Worm (Caenorhabditis elegans) whole organism, L3 larva: Measurements from ENCODE around the gene alh-8.

Experiments used
- R02D3.7 ChIP-seq: fragments of 150-350 bp; optimal IDR thresholded peaks from 2 replicates; lab custom pipeline; 2014; ENCODE audit warnings: missing biosample characterization, missing genetic modification characterization
- ceh-82 ChIP-seq: fragments of 150-350 bp; optimal IDR thresholded peaks from 2 replicates; lab custom pipeline; 2014; ENCODE audit warnings: missing biosample characterization, missing genetic modification characterization
- ceh-9 ChIP-seq: sonication (generic microtip); optimal IDR thresholded peaks from 2 replicates; lab custom pipeline; 2018; ENCODE audit warnings: missing biosample characterization, missing genetic modification characterization
- daf-12 ChIP-seq: fragments of 150-350 bp; optimal IDR thresholded peaks from 2 replicates; lab custom pipeline; 2014; ENCODE audit warnings: missing biosample characterization, missing genetic modification reagents, missing genetic modification characterization
- egl-5 ChIP-seq: fragments of 150-350 bp; optimal IDR thresholded peaks from 2 replicates; lab custom pipeline; 2017; ENCODE audit warnings: missing biosample characterization, missing genetic modification reagents, missing genetic modification characterization, inconsistent platforms
- elt-2 ChIP-seq: sonication (generic microtip); optimal IDR thresholded peaks from 2 replicates; lab custom pipeline; 2016; ENCODE audit warnings: missing genetic modification reagents, mild to moderate bottlenecking, missing genetic modification characterization, missing compliant biosample characterization
- eor-1 ChIP-seq, 2 experiments: fragments of 150-350 bp; optimal IDR thresholded peaks; 2 replicates each; lab custom pipeline; 2014 to 2018; ENCODE audit warnings: missing biosample characterization in 2 of 2, missing genetic modification characterization in 2 of 2
- fkh-10 ChIP-seq: sonication (generic microtip); optimal IDR thresholded peaks from 2 replicates; lab custom pipeline; 2017; ENCODE audit warnings: missing biosample characterization, missing genetic modification reagents, missing genetic modification characterization
- fkh-2 ChIP-seq: fragments of 150-350 bp; optimal IDR thresholded peaks from 2 replicates; lab custom pipeline; 2014; ENCODE audit warnings: missing biosample characterization, missing genetic modification reagents, missing genetic modification characterization
- jun-1 ChIP-seq: fragments of 150-350 bp; optimal IDR thresholded peaks from 2 replicates; lab custom pipeline; 2014; ENCODE audit warnings: missing biosample characterization, missing genetic modification reagents, missing genetic modification characterization
- lsy-12 ChIP-seq: sonication (generic microtip); optimal IDR thresholded peaks from 2 replicates; lab custom pipeline; 2016; ENCODE audit warnings: mild to moderate bottlenecking, missing genetic modification characterization, missing compliant biosample characterization
- mdl-1 ChIP-seq: fragments of 150-350 bp; optimal IDR thresholded peaks from 2 replicates; lab custom pipeline; 2014; ENCODE audit warnings: missing biosample characterization, missing genetic modification characterization
- mml-1 ChIP-seq: fragments of 150-350 bp; sonication (generic microtip); optimal IDR thresholded peaks from 3 replicates; lab custom pipeline; 2014; ENCODE audit warnings: missing biosample characterization, missing genetic modification characterization
- nfya-1 ChIP-seq: sonication (generic microtip); optimal IDR thresholded peaks from 2 replicates; lab custom pipeline; 2017; ENCODE audit warnings: missing genetic modification characterization, mild to moderate bottlenecking, missing compliant biosample characterization, antibody characterized with exemption, moderate library complexity; ENCODE audit not compliant: insufficient read depth
- nhr-11 ChIP-seq: fragments of 150-350 bp; optimal IDR thresholded peaks from 2 replicates; lab custom pipeline; 2014; ENCODE audit warnings: missing biosample characterization, missing genetic modification characterization
- nhr-12 ChIP-seq: fragments of 150-350 bp; optimal IDR thresholded peaks from 2 replicates; lab custom pipeline; 2014; ENCODE audit warnings: missing biosample characterization, missing genetic modification characterization
- nhr-23 ChIP-seq: fragments of 150-350 bp; optimal IDR thresholded peaks from 2 replicates; lab custom pipeline; 2014; ENCODE audit warnings: missing biosample characterization, missing genetic modification reagents, missing genetic modification characterization
- nhr-237 ChIP-seq: fragments of 150-350 bp; optimal IDR thresholded peaks from 2 replicates; lab custom pipeline; 2014; ENCODE audit warnings: missing biosample characterization, missing genetic modification characterization
- nhr-25 ChIP-seq: sonication (generic microtip); optimal IDR thresholded peaks from 2 replicates; lab custom pipeline; 2017; ENCODE audit warnings: missing biosample characterization, missing genetic modification characterization
- nhr-28 ChIP-seq: fragments of 150-350 bp; optimal IDR thresholded peaks from 2 replicates; lab custom pipeline; 2014; ENCODE audit warnings: missing biosample characterization, missing genetic modification characterization
- nhr-43 ChIP-seq: sonication (generic microtip); optimal IDR thresholded peaks from 2 replicates; lab custom pipeline; 2016; ENCODE audit warnings: mild to moderate bottlenecking, missing genetic modification characterization, missing compliant biosample characterization; ENCODE audit not compliant: poor library complexity, severe bottlenecking
- nhr-67 ChIP-seq: fragments of 150-350 bp; optimal IDR thresholded peaks from 2 replicates; lab custom pipeline; 2014; ENCODE audit warnings: missing biosample characterization, missing genetic modification characterization
- nhr-76 ChIP-seq: fragments of 150-350 bp; sonication (generic microtip); optimal IDR thresholded peaks from 5 replicates; lab custom pipeline; 2014; ENCODE audit warnings: missing biosample characterization, missing genetic modification characterization
- nhr-77 ChIP-seq: fragments of 150-350 bp; optimal IDR thresholded peaks from 2 replicates; lab custom pipeline; 2014; ENCODE audit warnings: missing biosample characterization, missing genetic modification characterization
- pqm-1 ChIP-seq: fragments of 150-350 bp; optimal IDR thresholded peaks from 2 replicates; lab custom pipeline; 2017; ENCODE audit warnings: missing biosample characterization, missing genetic modification characterization, inconsistent platforms
- snpc-4 ChIP-seq: fragments of 150-350 bp; optimal IDR thresholded peaks from 2 replicates; lab custom pipeline; 2014; ENCODE audit warnings: missing biosample characterization, missing genetic modification characterization
- tbx-2 ChIP-seq: sonication (generic microtip); optimal IDR thresholded peaks from 2 replicates; lab custom pipeline; 2016; ENCODE audit warnings: mild to moderate bottlenecking, missing genetic modification characterization, missing compliant biosample characterization
- unc-62 ChIP-seq: fragments of 150-350 bp; sonication (generic microtip); optimal IDR thresholded peaks from 4 replicates; lab custom pipeline; 2014; ENCODE audit warnings: missing biosample characterization, missing genetic modification reagents, missing genetic modification characterization
- ztf-4 ChIP-seq: fragments of 150-350 bp; optimal IDR thresholded peaks from 2 replicates; lab custom pipeline; 2014; ENCODE audit warnings: missing biosample characterization, missing genetic modification characterization

alh-8 gene

DNA sequence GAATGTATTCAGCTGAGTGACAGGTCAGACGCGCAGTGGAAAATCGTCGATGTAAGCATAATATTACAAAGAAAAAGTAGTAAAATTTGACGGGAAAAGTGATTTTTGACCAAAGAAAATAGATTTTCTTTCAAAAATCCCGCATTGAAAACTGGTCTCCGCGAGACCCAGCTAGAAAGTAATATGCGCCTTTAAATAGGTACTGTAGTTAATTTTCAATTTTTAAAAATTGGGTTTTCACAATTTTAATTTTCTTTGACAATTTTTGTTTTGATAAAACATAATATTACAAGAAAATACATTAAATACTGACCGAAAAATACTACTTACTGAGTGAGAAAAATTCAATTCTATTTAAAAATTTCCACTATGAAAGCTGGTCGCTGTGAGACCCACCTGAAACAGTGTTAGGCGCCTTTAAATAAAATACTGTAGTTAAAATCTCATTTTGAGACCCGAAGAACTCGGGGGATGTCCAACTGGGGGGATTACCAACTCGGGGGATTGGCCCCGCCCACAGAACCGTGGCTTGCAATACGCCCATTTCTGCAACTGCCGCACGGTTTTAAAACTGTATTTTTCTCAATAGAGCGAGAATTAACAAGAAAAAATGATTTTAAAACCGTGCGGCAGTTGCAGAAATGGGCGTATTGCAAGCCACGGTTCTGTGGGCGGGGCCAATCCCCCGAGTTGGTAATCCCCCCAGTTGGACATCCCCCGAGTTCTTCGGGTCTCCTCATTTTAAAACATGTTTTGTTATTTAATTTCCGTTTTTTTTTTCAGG, 33.5 kb upstream of the alh-8 start, which contains the start of gene tars-1:
tars-1 (minus strand) TSS at position 497 of the 784 bp plus-strand sequence.
- peak; percentile 21 for TF ChIP-seq nhr-23 (tag; lab: Kevin White, UChicago)

DNA sequence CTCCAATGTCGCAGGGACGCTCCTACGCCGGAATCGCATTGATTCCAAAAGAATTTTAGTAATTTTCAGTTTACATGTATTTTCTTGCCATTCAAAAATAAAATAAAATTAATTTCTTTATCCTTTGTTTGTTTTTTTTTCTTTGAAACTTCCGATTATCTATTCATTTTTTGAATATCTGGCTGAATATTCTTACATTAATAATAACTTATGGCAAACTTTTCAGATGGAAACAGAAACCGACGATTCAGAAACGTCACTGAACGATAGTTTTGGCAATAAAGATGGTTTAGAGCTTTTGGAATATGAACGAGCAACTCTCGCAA, 32.9 kb upstream of the alh-8 start, which contains the start of gene xpf-1:
xpf-1 (plus strand) TSS at position 227 of the 326 bp plus-strand sequence.
- no peak for TF ChIP-seq daf-12 (tag; lab: Kevin White, UChicago)
- no peak for TF ChIP-seq jun-1 (tag; lab: Kevin White, UChicago)
- no peak for TF ChIP-seq snpc-4 (tag; lab: Kevin White, UChicago)
- no peak for TF ChIP-seq ceh-9
- no peak for TF ChIP-seq ztf-4 (tag; lab: Kevin White, UChicago)
- no peak for TF ChIP-seq mdl-1
- no peak for TF ChIP-seq R02D3.7 (tag; lab: Kevin White, UChicago)
- no peak for TF ChIP-seq nhr-25 (tag; lab: Kevin White, UChicago)
- TF ChIP-seq, all 47 proteins: peak for 0

DNA sequence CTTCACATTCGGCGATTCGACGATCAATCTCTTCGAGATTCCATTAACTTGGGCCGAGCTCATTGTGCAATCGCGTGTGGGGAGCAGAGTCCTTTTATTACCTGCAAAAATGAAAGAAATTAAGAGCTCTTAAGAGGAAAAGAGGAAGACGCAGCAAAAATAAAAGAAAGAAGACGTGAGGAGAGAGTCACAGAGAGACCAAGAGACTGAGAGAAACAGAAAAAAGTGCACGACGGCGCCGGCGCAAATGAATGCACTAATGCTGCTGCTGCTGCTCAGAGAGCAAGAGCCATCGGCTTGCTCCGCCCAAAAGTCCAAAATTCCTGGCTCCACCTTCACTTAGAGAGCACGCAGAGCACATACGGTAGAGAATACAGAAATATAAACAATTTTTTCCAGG, 28.7 kb upstream of the alh-8 start, which contains the start of gene inos-1:
inos-1 (minus strand) TSS at position 101 of the 400 bp plus-strand sequence.
- TF ChIP-seq daf-12 (tag; lab: Kevin White, UChicago) = no peak
- TF ChIP-seq mml-1 (tag; lab: Kevin White, UChicago) = no peak
- TF ChIP-seq unc-62 (GFP tag; lab: Kevin White, UChicago) = no peak
- no peak for TF ChIP-seq ceh-82 (tag; lab: Kevin White, UChicago)
- TF ChIP-seq nfya-1 (tag; lab: Kevin White, UChicago) = no peak
- TF ChIP-seq egl-5 (tag; lab: Kevin White, UChicago) = no peak
- TF ChIP-seq nhr-237 (tag; lab: Kevin White, UChicago) = no peak
- no peak for TF ChIP-seq tbx-2
- TF ChIP-seq ztf-4 (tag; lab: Kevin White, UChicago) = no peak
- TF ChIP-seq fkh-10 (GFP tag; lab: Kevin White, UChicago) = no peak
- no peak for TF ChIP-seq fkh-2
- TF ChIP-seq nhr-28 (tag; lab: Kevin White, UChicago) = no peak
- no peak for TF ChIP-seq nhr-43 (tag; lab: Kevin White, UChicago)
- TF ChIP-seq nhr-12 (tag; lab: Kevin White, UChicago) = no peak
- no peak for TF ChIP-seq nhr-11
- TF ChIP-seq nhr-77 (tag; lab: Kevin White, UChicago) = no peak
- no peak for TF ChIP-seq nhr-76 (tag; lab: Kevin White, UChicago)
- no peak for TF ChIP-seq snpc-4 (tag; lab: Kevin White, UChicago)

DNA sequence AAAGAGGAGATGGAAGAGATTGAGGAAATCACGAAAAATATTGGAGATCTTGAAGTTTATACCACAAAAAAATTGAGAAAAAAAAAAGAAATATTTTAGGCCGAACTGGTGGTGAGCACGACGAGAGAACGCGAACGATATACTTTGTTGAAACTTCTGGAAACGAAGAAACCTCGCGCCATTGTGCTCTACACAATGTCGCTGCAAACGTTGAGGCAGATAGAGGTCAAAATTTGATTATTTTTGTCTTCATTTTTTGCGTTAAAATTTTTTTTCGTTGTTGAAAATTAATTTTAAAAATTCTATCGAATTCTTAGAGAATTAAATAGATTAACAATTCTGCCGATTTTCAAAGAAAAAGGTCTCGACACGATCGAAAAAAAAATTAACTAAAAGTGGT, 28.2 kb upstream of the alh-8 start:
- TF ChIP-seq pqm-1 (tag; lab: Kevin White, UChicago) (no peak), nhr-76 (tag; lab: Kevin White, UChicago) (no peak), nhr-12 (tag; lab: Kevin White, UChicago) (no peak), eor-1 (tag; optimal IDR thresholded peaks at IDR 0.05; lab: Kevin White, UChicago) (no peak), R02D3.7 (tag; lab: Kevin White, UChicago) (no peak), nhr-237 (tag; lab: Kevin White, UChicago) (no peak), tbx-2 (no peak), lsy-12 (no peak), nhr-67 (tag; lab: Kevin White, UChicago) (no peak)

DNA sequence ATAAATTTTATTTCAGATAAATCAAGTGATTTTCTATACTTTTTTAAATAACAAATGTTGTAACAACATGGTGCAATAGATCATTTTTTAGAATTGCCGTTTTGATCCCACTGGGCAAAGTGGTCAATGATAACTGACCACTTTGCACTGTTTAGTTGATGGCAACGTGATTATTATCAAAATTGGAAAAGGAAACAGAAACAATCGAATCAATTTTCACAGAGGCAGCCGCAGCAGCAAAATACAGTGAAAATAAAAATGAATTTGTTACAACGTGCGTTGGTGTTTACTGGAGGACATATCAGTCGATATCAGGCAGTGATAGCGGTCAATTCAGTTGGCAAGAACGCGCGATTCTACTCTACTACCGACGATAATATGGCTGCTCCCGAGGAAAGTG, 23.1 kb upstream of the alh-8 start, which contains the start of gene VF13D12L.3:
VF13D12L.3 (plus strand) TSS at position 223 of the 400 bp plus-strand sequence.
- TF ChIP-seq nhr-76 (tag; lab: Kevin White, UChicago) (peak; percentile 42), elt-2 (tag; lab: Kevin White, UChicago) (peak; percentile 5), pqm-1 (tag; lab: Kevin White, UChicago) (peak; percentile 45), mdl-1 (no peak)

DNA sequence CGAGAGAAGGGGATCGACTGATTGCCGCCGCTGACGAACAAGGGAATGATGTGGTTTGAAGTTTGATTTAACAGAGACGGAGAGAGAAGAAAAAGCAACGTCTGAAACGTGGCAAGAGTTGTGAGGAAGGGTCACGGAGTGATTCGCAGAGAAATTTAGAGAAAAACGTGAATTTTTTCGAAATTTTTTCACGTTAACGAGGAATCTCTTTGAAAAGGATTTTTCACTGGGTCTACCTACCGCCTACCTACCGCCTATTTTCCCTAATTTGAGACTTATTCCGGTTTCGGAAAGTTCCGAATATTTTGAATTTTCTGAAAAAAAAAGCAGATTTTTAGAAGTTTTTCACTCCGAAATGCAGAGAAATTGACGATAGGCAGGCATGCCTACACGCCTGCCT, 19.4 kb upstream of the alh-8 start, which contains the start of gene fcmt-1:
fcmt-1 (minus strand) TSS at position 101 of the 400 bp plus-strand sequence.
- TF ChIP-seq nhr-28 (tag; lab: Kevin White, UChicago) = no peak
- no peak for TF ChIP-seq ztf-4 (tag; lab: Kevin White, UChicago)
